Worm (Caenorhabditis elegans): Measurements from ENCODE around the gene D2096.7.

D2096.7 gene

ce11 chrIV:8375381-8375780, 2.0 kb downstream of the D2096.7 start (continued):
- TF ChIP-seq unc-62 (GFP tag; optimal IDR thresholded peaks at IDR 0.05 in 1 of 2) (no peak), unc-62 (tag; optimal IDR thresholded peaks at IDR 0.05) (no peak), aly-2 (tag; optimal IDR thresholded peaks at IDR 0.05) (no peak), nhr-237 (tag; optimal IDR thresholded peaks at IDR 0.05) (no peak), lin-39 (tag; optimal IDR thresholded peaks at IDR 0.05) (no peak), gei-8 (GFP tag; optimal IDR thresholded peaks at IDR 0.05) (peak; percentile 29), lin-13 (GFP tag; optimal IDR thresholded peaks at IDR 0.05) (peak; percentile 71), daf-8 (GFP tag; IDR thresholded peaks at IDR 0.05) (no peak), lin-15B (tag; optimal IDR thresholded peaks at IDR 0.05) (no peak), skn-1 (tag; optimal IDR thresholded peaks at IDR 0.05) (no peak), mes-2 (tag; optimal IDR thresholded peaks at IDR 0.05; ENCODE audit: poor library complexity, severe bottlenecking) (peak; percentile 89), fkh-10 (GFP tag; optimal IDR thresholded peaks at IDR 0.05) (no peak), zfp-3 (GFP tag; conservative IDR thresholded peaks at IDR 0.05) (peak; percentile 62; the same call in 1 of the 2 replicates), spr-1 (tag; optimal IDR thresholded peaks at IDR 0.05) (peak; percentile 32), Y48G9A.11 (GFP tag; IDR thresholded peaks at IDR 0.05) (peak; percentile 68), snpc-4 (tag; optimal IDR thresholded peaks at IDR 0.05) (no peak), lin-38 (GFP tag; IDR thresholded peaks at IDR 0.05) (peak; percentile 79), tra-1 (GFP tag; IDR thresholded peaks at IDR 0.05) (peak; percentile 57; the same call in 1 of the 2 replicates), aha-1 (tag) (peak; percentile 96), egl-43 (GFP tag; IDR thresholded peaks at IDR 0.05) (peak; percentile 84), nhr-25 (tag; optimal IDR thresholded peaks at IDR 0.05; ENCODE audit: borderline replicate concordance, insufficient read depth) (no peak), nhr-76 (tag; optimal IDR thresholded peaks at IDR 0.05) (no peak), php-3 (GFP tag; IDR thresholded peaks at IDR 0.05) (0 out of 2 replicates have a peak, but pooled peaks have one; percentile 54), ceh-82 (tag; optimal IDR thresholded peaks at IDR 0.05) (no peak), nhr-77 (tag; optimal IDR thresholded peaks at IDR 0.05) (peak; percentile 48), F10B5.3 (tag; optimal IDR thresholded peaks at IDR 0.05) (no peak), madf-9 (GFP tag; conservative IDR thresholded peaks at IDR 0.05) (0 out of 2 replicates have a peak, but pooled peaks have one; percentile 53), lir-3 (tag; optimal IDR thresholded peaks at IDR 0.05) (peak; percentile 29), ceh-20 (GFP tag; IDR thresholded peaks at IDR 0.05) (peak; percentile 57; the same call in 1 of the 2 replicates), set-16 (GFP tag; IDR thresholded peaks at IDR 0.05) (no peak), saeg-2 (GFP tag; IDR thresholded peaks at IDR 0.05) (no peak), zag-1 (tag; optimal IDR thresholded peaks at IDR 0.05) (no peak), lim-7 (GFP tag; IDR thresholded peaks at IDR 0.05) (peak; percentile 76), daf-16 (GFP tag; optimal IDR thresholded peaks at IDR 0.05) (peak; percentile 42 to 88), daf-16 (tag; optimal IDR thresholded peaks at IDR 0.05) (peak; percentile 85), vab-7 (GFP tag; IDR thresholded peaks at IDR 0.05) (peak; percentile 74), dpl-1 (GFP tag; optimal IDR thresholded peaks at IDR 0.05) (peak; percentile 46), jun-1 (tag; optimal IDR thresholded peaks at IDR 0.05) (peak; percentile 50), ces-1 (GFP tag; optimal IDR thresholded peaks at IDR 0.05) (no peak), hlh-30 (tag; optimal IDR thresholded peaks at IDR 0.05; ENCODE audit: insufficient read depth) (peak; percentile 64), pha-4 (GFP tag; IDR thresholded peaks at IDR 0.05) (peak; percentile 89), pha-4 (tag; optimal IDR thresholded peaks at IDR 0.05) (peak; percentile 61), madf-5 (GFP tag; IDR thresholded peaks at IDR 0.05) (peak; percentile 78 to 86; a peak in 3 of 4 replicates), hif-1 (tag; optimal IDR thresholded peaks at IDR 0.05) (peak in 1 of 2 experiments; percentile 62), nhr-28 (tag; optimal IDR thresholded peaks at IDR 0.05) (peak; percentile 65), mdt-29 (GFP tag; IDR thresholded peaks at IDR 0.05) (peak; percentile 83), nhr-41 (GFP tag; IDR thresholded peaks at IDR 0.05) (peak; percentile 21; the same call in 1 of the 2 replicates), ztf-7 (tag; optimal IDR thresholded peaks at IDR 0.05) (peak; percentile 57), ZK546.5 (tag; optimal IDR thresholded peaks at IDR 0.05) (no peak), spr-3 (GFP tag; optimal IDR thresholded peaks at IDR 0.05) (peak; percentile 51), D1046.2 (GFP tag; IDR thresholded peaks at IDR 0.05) (peak; percentile 61; the same call in 1 of the 2 replicates), dve-1 (tag; optimal IDR thresholded peaks at IDR 0.05; ENCODE audit: insufficient read depth) (peak; percentile 76)
